Worm (Caenorhabditis elegans): ENCODE measurements around the gene ubc-18.

DNA sequence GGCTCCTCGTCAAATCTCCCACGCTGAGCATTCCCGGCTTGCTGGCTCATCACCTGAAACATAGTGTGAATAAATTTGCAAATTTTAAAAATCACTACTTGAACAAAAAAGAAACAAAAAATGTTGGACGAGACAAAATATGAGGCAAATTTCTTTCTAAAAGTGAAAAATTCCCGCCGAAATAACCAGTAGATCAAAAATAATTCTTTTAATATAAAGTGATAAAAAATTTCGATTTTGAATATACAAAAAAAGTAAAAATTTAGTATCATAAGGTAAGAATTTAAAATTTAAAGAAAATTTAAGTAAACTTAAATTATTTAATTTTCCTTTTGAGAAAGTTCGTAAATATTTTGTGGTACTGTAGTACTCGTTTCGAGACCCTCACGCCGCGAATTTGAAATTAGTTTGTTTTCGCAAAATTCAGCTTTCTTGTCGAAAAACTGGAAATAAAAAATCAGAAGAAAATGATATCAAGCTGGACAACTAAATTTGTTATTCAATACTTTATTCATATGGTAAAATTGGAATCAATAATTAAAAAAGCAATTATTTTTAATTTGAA is 7.8 kb downstream of the ubc-18 start, which contains the start of gene egg-2:
- TF ChIP-seq ama-1 (optimal IDR thresholded peaks at IDR 0.05) (no peak), hmg-4 (GFP tag; optimal IDR thresholded peaks at IDR 0.05) (no peak), flt-1 (GFP tag; IDR thresholded peaks at IDR 0.05) (no peak), ceh-36 (tag; optimal IDR thresholded peaks at IDR 0.05) (no peak), tra-4 (tag; optimal IDR thresholded peaks at IDR 0.05) (no peak), F13C5.2 (tag; optimal IDR thresholded peaks at IDR 0.05) (no peak), aly-1 (tag; optimal IDR thresholded peaks at IDR 0.05) (no peak)
